Worm (Caenorhabditis elegans) whole organism, L1 larva: ENCODE data around the gene clec-247.

Experiments used
- ceh-82 ChIP-seq, 3 experiments: fragments of 150-350 bp in 1 of 3; sonication (generic microtip) in 2 of 3; optimal IDR thresholded peaks; 2 replicates each; lab custom pipeline; 2014 to 2017; ENCODE audit warnings: missing biosample characterization in 3 of 3, missing genetic modification characterization in 3 of 3
- elt-3 ChIP-seq, 6 experiments: fragments of 150-350 bp in 1 of 6; sonication (generic microtip); optimal IDR thresholded peaks; 2 replicates each; lab custom pipeline; 2017 to 2018; ENCODE audit warnings: missing biosample characterization in 6 of 6, missing genetic modification characterization in 6 of 6, inconsistent platforms in 1 of 6
- pag-3 ChIP-seq: sonication (generic microtip); optimal IDR thresholded peaks from 2 replicates; lab custom pipeline; 2017; ENCODE audit warnings: missing genetic modification characterization, mild to moderate bottlenecking, missing compliant biosample characterization, antibody characterized with exemption, borderline replicate concordance; ENCODE audit not compliant: insufficient read depth
- zag-1 ChIP-seq: fragments of 150-350 bp; optimal IDR thresholded peaks from 2 replicates; lab custom pipeline; 2014; ENCODE audit warnings: missing biosample characterization, missing genetic modification characterization

DNA sequence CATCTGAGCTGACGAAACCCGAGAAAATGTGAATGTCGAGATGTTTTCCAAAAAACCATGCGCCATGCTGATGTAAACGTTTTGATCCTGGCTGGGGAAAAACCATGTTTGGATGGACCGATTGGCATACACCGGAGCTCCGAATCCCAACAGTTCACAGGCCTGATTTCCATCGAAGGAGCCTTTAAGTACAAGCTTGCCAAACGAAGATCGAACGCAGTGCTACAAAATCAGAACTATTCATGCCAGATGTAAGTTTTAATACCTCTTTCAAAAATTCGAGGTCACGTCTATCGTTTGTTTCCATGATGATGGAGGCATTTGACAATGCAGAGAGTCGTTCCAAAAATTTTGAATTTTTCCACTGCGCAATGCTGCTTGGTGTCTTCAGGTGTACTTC lies 46.9 kb upstream of the clec-247 start:
- TF ChIP-seq zag-1 (no peak), pag-3 (no peak), ceh-82 (tag; optimal IDR thresholded peaks at IDR 0.05; lab: Kevin White, UChicago) (no peak), elt-3 (tag; optimal IDR thresholded peaks at IDR 0.05; lab: Kevin White, UChicago) (no peak)
